Worm (Caenorhabditis elegans) whole organism, L4 larva: ENCODE results near the gene nhr-192.
A peak's percentile ranks its signal among the peaks of the same experiment; 100 is the strongest.

Source experiments
- F26F4.8 ChIP-seq: fragments of 200-800 bp; sonication (Bioruptor generic); conservative IDR thresholded peaks from 2 replicates; pipeline ENCODE4 v1.3.6; 2022; ENCODE audit warnings: missing genetic modification characterization, missing compliant biosample characterization
- F49E8.2 ChIP-seq: sonication (generic microtip); optimal IDR thresholded peaks from 2 replicates; lab custom pipeline; 2016; ENCODE audit warnings: missing compliant biosample characterization, mild to moderate bottlenecking, missing genetic modification characterization, borderline replicate concordance
- T20F7.1 ChIP-seq: fragments of 200-800 bp; sonication (Bioruptor generic); optimal IDR thresholded peaks from 2 replicates; lab custom pipeline; 2018; ENCODE audit warnings: mild to moderate bottlenecking, missing genetic modification characterization, missing compliant biosample characterization
- ZK337.2 ChIP-seq: fragments of 200-800 bp; sonication (Bioruptor generic); IDR thresholded peaks from 2 replicates; pipeline ENCODE4 v1.3.6; 2022; ENCODE audit warnings: missing genetic modification reagents, missing genetic modification characterization, missing compliant biosample characterization
- ama-1 ChIP-seq: fragments of 150-350 bp; optimal IDR thresholded peaks from 2 replicates; lab custom pipeline; 2014; ENCODE audit warnings: inconsistent platforms, mixed read lengths
- arid-1 ChIP-seq: fragments of 200-800 bp; sonication (Bioruptor generic); conservative IDR thresholded peaks from 2 replicates; pipeline ENCODE4 v1.3.6; 2022; ENCODE audit warnings: missing genetic modification reagents, missing genetic modification characterization, missing compliant biosample characterization
- attf-4 ChIP-seq: sonication (generic microtip); optimal IDR thresholded peaks from 3 replicates; lab custom pipeline; 2017; ENCODE audit warnings: missing biosample characterization, missing genetic modification characterization
- ceh-82 ChIP-seq: sonication (generic microtip); optimal IDR thresholded peaks from 2 replicates; lab custom pipeline; 2017; ENCODE audit warnings: missing biosample characterization, missing genetic modification characterization
- daf-12 ChIP-seq: fragments of 150-350 bp; optimal IDR thresholded peaks from 2 replicates; lab custom pipeline; 2014; ENCODE audit warnings: missing biosample characterization, missing genetic modification reagents, missing genetic modification characterization
- daf-16 ChIP-seq, 3 experiments: sonication (generic microtip); optimal IDR thresholded peaks; 2 replicates each; lab custom pipeline; 2016 to 2017; ENCODE audit warnings: missing genetic modification characterization in 3 of 3, missing genetic modification reagents in 3 of 3, mild to moderate bottlenecking in 2 of 3, missing compliant biosample characterization in 2 of 3, missing biosample characterization in 1 of 3, moderate library complexity in 1 of 3
- daf-8 ChIP-seq: fragments of 200-800 bp; sonication (Bioruptor generic); IDR thresholded peaks from 2 replicates; pipeline ENCODE4 v1.3.6; 2022; ENCODE audit warnings: missing genetic modification characterization, missing compliant biosample characterization
- duxl-1 ChIP-seq: sonication (generic microtip); optimal IDR thresholded peaks from 2 replicates; lab custom pipeline; 2016; ENCODE audit warnings: mild to moderate bottlenecking, missing genetic modification characterization, moderate library complexity, missing compliant biosample characterization; ENCODE audit not compliant: poor library complexity
- dve-1 ChIP-seq: sonication (generic microtip); optimal IDR thresholded peaks from 2 replicates; lab custom pipeline; 2017; ENCODE audit warnings: antibody characterized with exemption, mild to moderate bottlenecking, missing genetic modification characterization, missing compliant biosample characterization; ENCODE audit not compliant: insufficient read depth
- egl-27 ChIP-seq: sonication (generic microtip); optimal IDR thresholded peaks from 3 replicates; lab custom pipeline; 2017; ENCODE audit warnings: missing biosample characterization, missing genetic modification reagents, missing genetic modification characterization
- fkh-10 ChIP-seq: fragments of 150-350 bp; optimal IDR thresholded peaks from 2 replicates; lab custom pipeline; 2014; ENCODE audit warnings: missing biosample characterization, missing genetic modification reagents, missing genetic modification characterization
- jun-1 ChIP-seq: fragments of 150-350 bp; optimal IDR thresholded peaks from 2 replicates; lab custom pipeline; 2014; ENCODE audit warnings: missing biosample characterization, missing genetic modification reagents, missing genetic modification characterization
- lim-7 ChIP-seq: fragments of 200-800 bp; sonication (Bioruptor generic); IDR thresholded peaks from 2 replicates; pipeline ENCODE4 v1.3.6; 2022; ENCODE audit warnings: missing genetic modification characterization, missing compliant biosample characterization
- lin-15B ChIP-seq: fragments of 150-350 bp; sonication (generic microtip); optimal IDR thresholded peaks from 3 replicates; lab custom pipeline; 2014; ENCODE audit warnings: missing biosample characterization, missing genetic modification characterization
- mdt-29 ChIP-seq: fragments of 200-800 bp; sonication (Bioruptor generic); IDR thresholded peaks from 2 replicates; pipeline ENCODE4 v1.3.6; 2022; ENCODE audit warnings: missing genetic modification reagents, missing genetic modification characterization, missing compliant biosample characterization
- mep-1 ChIP-seq: fragments of 150-350 bp; sonication (generic microtip); optimal IDR thresholded peaks from 3 replicates; lab custom pipeline; 2014; ENCODE audit warnings: missing biosample characterization, missing genetic modification characterization
- nhr-102 ChIP-seq: sonication (generic microtip); optimal IDR thresholded peaks from 2 replicates; lab custom pipeline; 2016; ENCODE audit warnings: mild to moderate bottlenecking, missing genetic modification characterization, moderate library complexity, missing compliant biosample characterization
- nhr-28 ChIP-seq: fragments of 150-350 bp; optimal IDR thresholded peaks from 2 replicates; lab custom pipeline; 2014; ENCODE audit warnings: missing biosample characterization, missing genetic modification characterization
- nhr-42 ChIP-seq: fragments of 200-800 bp; sonication (Bioruptor generic); IDR thresholded peaks from 2 replicates; pipeline ENCODE4 v1.3.6; 2022; ENCODE audit warnings: missing genetic modification characterization, missing compliant biosample characterization
- nhr-48 ChIP-seq: sonication (generic microtip); optimal IDR thresholded peaks from 2 replicates; lab custom pipeline; 2016; ENCODE audit warnings: mild to moderate bottlenecking, missing genetic modification characterization, missing compliant biosample characterization
- pha-4 ChIP-seq, 2 experiments: fragments of 150-350 bp in 1 of 2; fragments of 200-800 bp in 1 of 2; sonication (Bioruptor generic) in 1 of 2; IDR thresholded peaks in 1 of 2; optimal IDR thresholded peaks in 1 of 2; 2 replicates each; pipeline versions ENCODE4 v1.3.6 to Lab custom; 2014 to 2022; ENCODE audit warnings: missing genetic modification characterization in 2 of 2, missing genetic modification reagents in 2 of 2, missing biosample characterization in 1 of 2, missing compliant biosample characterization in 1 of 2
- pqm-1 ChIP-seq: sonication (generic microtip); optimal IDR thresholded peaks from 2 replicates; lab custom pipeline; 2017; ENCODE audit warnings: missing biosample characterization, missing genetic modification characterization
- rbr-2 ChIP-seq: sonication (generic microtip); optimal IDR thresholded peaks from 2 replicates; lab custom pipeline; 2016; ENCODE audit warnings: missing genotype, missing genetic modification characterization, missing compliant biosample characterization
- saeg-2 ChIP-seq: fragments of 200-800 bp; sonication (Bioruptor generic); IDR thresholded peaks from 2 replicates; pipeline ENCODE4 v1.3.6; 2022; ENCODE audit warnings: missing genetic modification reagents, missing genetic modification characterization, missing compliant biosample characterization
- sdz-12 ChIP-seq: fragments of 200-800 bp; sonication (Bioruptor generic); optimal IDR thresholded peaks from 2 replicates; lab custom pipeline; 2018; ENCODE audit warnings: mild to moderate bottlenecking, missing genetic modification characterization, missing compliant biosample characterization
- skn-1 ChIP-seq: fragments of 150-350 bp; optimal IDR thresholded peaks from 2 replicates; lab custom pipeline; 2014; ENCODE audit warnings: missing biosample characterization, missing genetic modification characterization
- snpc-4 ChIP-seq: fragments of 150-350 bp; optimal IDR thresholded peaks from 2 replicates; lab custom pipeline; 2014; ENCODE audit warnings: missing biosample characterization, missing genetic modification characterization
- tra-1 ChIP-seq: fragments of 200-800 bp; sonication (Bioruptor generic); IDR thresholded peaks from 2 replicates; pipeline ENCODE4 v1.3.6; 2022; ENCODE audit warnings: missing genetic modification reagents, missing genetic modification characterization, missing compliant biosample characterization
- unc-39 ChIP-seq: sonication (generic microtip); optimal IDR thresholded peaks from 2 replicates; lab custom pipeline; 2017; ENCODE audit warnings: missing biosample characterization, missing genetic modification characterization
- unc-62 ChIP-seq, 3 experiments: fragments of 150-350 bp in 1 of 3; sonication (generic microtip); optimal IDR thresholded peaks in 2 of 3; peaks in 1 of 3; 1 replicate in 1 of 3; 2 replicates in 2 of 3; lab custom pipeline; 2014 to 2017; ENCODE audit warnings: missing biosample characterization in 3 of 3, missing genetic modification characterization in 3 of 3, missing genetic modification reagents in 3 of 3, missing genotype in 1 of 3
- zfp-3 ChIP-seq: fragments of 200-800 bp; sonication (Bioruptor generic); conservative IDR thresholded peaks from 2 replicates; pipeline ENCODE4 v1.3.6; 2022; ENCODE audit warnings: missing genetic modification reagents, missing genetic modification characterization, missing compliant biosample characterization
- ztf-7 ChIP-seq: fragments of 150-350 bp; optimal IDR thresholded peaks from 2 replicates; lab custom pipeline; 2014; ENCODE audit warnings: missing biosample characterization, missing genetic modification characterization

The nhr-192 gene

DNA sequence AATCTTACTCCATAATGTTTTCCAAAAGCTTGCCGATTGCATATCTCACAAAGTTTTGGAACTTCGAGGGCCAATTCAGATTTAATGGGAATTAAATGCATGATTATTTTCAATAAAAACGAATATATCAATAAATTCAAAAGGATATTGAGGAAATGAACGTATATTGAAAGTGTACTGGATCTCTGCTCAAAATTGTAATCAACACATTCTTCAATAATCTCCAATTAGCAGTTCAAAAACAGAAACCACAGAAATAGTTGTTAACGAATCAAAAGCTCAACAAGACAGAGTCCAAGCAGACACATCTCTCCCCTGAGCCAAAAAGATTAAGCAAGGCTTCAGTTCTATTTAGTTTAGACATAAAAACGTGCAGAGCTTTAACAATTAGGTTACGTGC is at the start of gene nhr-192:
Gene nhr-192 (minus strand): TSS at position 101 of the 400 bp plus-strand sequence.
- no peak for TF ChIP-seq rbr-2 (tag; lab: Kevin White, UChicago)
- TF ChIP-seq egl-27 (tag; lab: Kevin White, UChicago), result no peak
- no peak for TF ChIP-seq arid-1 (GFP tag; lab: Robert Waterston, UW)
- TF ChIP-seq unc-62 (GFP tag; optimal IDR thresholded peaks at IDR 0.05 in 1 of 2; lab: Kevin White, UChicago), result peak in 1 of 2 experiments; percentile 58
- TF ChIP-seq unc-62 (tag; optimal IDR thresholded peaks at IDR 0.05; lab: Kevin White, UChicago), result no peak
- TF ChIP-seq pha-4 (GFP tag; IDR thresholded peaks at IDR 0.05; lab: Robert Waterston, UW), result no peak
- no peak for TF ChIP-seq pha-4 (tag; optimal IDR thresholded peaks at IDR 0.05; lab: Kevin White, UChicago)

DNA sequence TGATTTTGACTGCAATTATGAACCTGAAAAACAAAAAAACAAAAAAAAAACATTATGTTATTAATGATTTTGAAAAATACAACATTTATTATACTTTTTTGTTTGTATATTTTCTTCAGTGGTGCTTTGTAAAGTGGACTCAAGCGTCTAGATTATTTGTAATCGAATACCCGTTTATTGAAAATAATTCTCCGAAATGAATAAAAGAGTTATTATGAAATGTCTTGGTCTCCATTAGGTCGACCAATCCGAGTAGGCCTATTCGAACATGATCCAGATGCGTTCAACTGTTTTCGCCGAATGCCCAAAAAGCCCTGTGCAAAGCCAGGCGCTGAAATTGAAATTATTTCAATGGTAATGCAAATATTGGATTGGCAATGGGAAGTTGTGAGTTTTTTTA is 47.0 kb upstream of the nhr-192 start, which contains the start of gene C08B6.5:
Gene C08B6.5 (plus strand): TSS at position 301 of the 400 bp plus-strand sequence.
- TF ChIP-seq fkh-10, result no peak

DNA sequence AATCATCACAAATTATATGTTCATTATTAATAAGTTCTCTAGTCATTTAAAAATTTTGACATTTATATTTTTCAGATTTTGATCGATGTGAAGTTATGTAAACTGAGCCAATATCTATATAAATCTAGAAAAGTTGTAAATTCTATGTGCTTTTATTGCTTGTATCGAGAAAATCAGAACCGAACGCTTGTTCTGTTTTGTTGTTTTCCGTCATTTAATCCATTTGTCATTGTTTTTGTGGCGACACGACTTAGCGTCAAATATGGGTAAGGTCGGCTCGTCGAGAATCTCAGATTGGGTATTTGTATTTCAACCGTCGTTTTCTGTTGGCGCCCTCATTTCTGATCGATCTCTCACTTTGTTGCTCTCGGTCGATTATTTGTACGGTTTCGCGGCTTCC is 43.9 kb upstream of the nhr-192 start, which contains the start of gene cht-5:
Gene cht-5 (plus strand): TSS at position 301 of the 400 bp plus-strand sequence.
- TF ChIP-seq fkh-10 (no peak), sdz-12 (no peak), dve-1 (no peak), skn-1 (tag; lab: Kevin White, UChicago) (no peak), ztf-7 (no peak), nhr-102 (no peak), unc-39 (tag; lab: Kevin White, UChicago) (no peak), nhr-48 (no peak), F49E8.2 (no peak), tra-1 (no peak), ceh-82 (tag; lab: Kevin White, UChicago) (no peak), ama-1 (lab: Kevin White, UChicago) (no peak), lin-15B (no peak)

DNA sequence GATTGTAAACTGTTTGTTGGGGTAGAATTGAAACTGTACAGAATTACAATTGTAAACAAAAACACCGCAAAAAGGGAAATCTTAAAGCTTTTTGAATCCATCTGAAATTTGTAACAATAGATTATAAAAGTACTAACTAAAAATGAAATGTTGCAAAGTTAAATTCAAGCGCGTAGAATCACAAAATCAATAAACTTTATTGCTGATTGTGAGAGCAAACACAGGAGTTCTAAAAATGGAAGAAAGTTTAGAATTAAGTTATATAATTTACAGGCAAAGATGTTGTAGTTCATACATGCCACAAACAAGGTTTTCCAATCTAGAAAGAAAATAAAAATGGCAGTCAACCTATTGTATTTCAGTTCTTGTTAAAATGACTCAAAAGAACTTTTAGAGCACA is 41.7 kb upstream of the nhr-192 start, which contains the start of gene C08B6.3:
Gene C08B6.3 (minus strand): TSS at position 101 of the 400 bp plus-strand sequence.
- no peak for TF ChIP-seq nhr-28 (tag; lab: Kevin White, UChicago)
- TF ChIP-seq daf-16 (GFP tag; optimal IDR thresholded peaks at IDR 0.05; lab: Kevin White, UChicago), result no peak
- TF ChIP-seq daf-16 (tag; optimal IDR thresholded peaks at IDR 0.05; lab: Kevin White, UChicago), result peak; percentile 8
- peak in 1 of 2 experiments; percentile 18 for TF ChIP-seq unc-62 (GFP tag; optimal IDR thresholded peaks at IDR 0.05 in 1 of 2; lab: Kevin White, UChicago)
- no peak for TF ChIP-seq unc-62 (tag; optimal IDR thresholded peaks at IDR 0.05; lab: Kevin White, UChicago)

DNA sequence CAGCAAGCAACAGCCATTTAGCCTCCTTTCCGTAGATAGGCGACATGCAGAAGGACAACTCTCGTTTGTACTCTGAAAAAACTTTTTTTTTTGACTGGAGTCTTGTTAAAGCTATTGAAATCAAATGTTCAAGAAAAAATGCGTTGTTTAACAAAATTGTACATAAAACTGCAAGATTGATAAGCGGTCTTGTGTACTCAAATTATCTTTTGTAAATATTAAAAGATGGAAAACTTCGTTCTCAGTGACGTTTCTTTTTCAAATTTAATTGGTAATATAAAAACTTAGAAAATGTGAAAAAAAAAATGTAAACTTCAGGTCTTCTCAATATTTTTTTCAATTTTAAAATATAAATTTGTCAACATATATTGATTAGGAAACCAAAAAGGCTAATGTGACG is 40.7 kb upstream of the nhr-192 start:
- TF ChIP-seq pqm-1 (tag; lab: Kevin White, UChicago), result peak; percentile 44
- no peak for TF ChIP-seq snpc-4 (tag; lab: Kevin White, UChicago)
- no peak for TF ChIP-seq ZK337.2 (GFP tag; lab: Robert Waterston, UW)
- no peak for TF ChIP-seq F49E8.2
- no peak for TF ChIP-seq daf-16 (GFP tag; optimal IDR thresholded peaks at IDR 0.05; lab: Kevin White, UChicago)
- TF ChIP-seq daf-16 (tag; optimal IDR thresholded peaks at IDR 0.05; lab: Kevin White, UChicago), result peak; percentile 53
- TF ChIP-seq nhr-28 (tag; lab: Kevin White, UChicago), result peak; percentile 17
- TF ChIP-seq T20F7.1, result no peak
- TF ChIP-seq attf-4 (tag; lab: Kevin White, UChicago), result no peak

DNA sequence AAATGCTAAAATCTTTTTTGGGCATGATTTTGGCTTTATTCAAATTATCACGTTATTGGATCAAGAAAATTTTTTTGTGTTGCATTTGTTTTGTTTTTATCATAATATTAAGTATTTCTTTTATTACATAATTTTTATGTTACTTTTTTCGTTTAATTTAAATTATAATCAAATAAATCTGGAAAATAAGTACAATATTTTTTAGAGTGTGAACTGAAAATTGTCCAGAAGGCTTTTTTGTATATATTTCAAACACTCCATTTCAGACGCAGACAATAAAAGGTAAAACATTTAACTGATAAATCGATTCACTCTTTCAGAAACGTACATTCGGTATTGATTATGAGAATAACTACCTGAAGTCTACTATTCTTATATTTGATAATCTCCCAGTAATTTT is 36.9 kb upstream of the nhr-192 start, which contains the start of gene C08B6.11:
Gene C08B6.11 (plus strand): TSS at position 301 of the 400 bp plus-strand sequence.
- TF ChIP-seq daf-8 (GFP tag; lab: Robert Waterston, UW), result no peak
- TF ChIP-seq mdt-29 (GFP tag; lab: Robert Waterston, UW), result no peak
- TF ChIP-seq daf-16 (GFP tag; optimal IDR thresholded peaks at IDR 0.05; lab: Kevin White, UChicago), result no peak
- no peak for TF ChIP-seq daf-16 (tag; optimal IDR thresholded peaks at IDR 0.05; lab: Kevin White, UChicago)
- no peak for TF ChIP-seq saeg-2 (GFP tag; lab: Robert Waterston, UW)
- TF ChIP-seq jun-1, result no peak
- TF ChIP-seq lim-7 (GFP tag; lab: Robert Waterston, UW), result no peak
- TF ChIP-seq nhr-48, result no peak
- TF ChIP-seq duxl-1 (tag; lab: Kevin White, UChicago), result no peak
- no peak for TF ChIP-seq zfp-3 (GFP tag; lab: Robert Waterston, UW)
- TF ChIP-seq mep-1 (tag; lab: Kevin White, UChicago), result no peak
- no peak for TF ChIP-seq nhr-42 (GFP tag; lab: Robert Waterston, UW)
- no peak for TF ChIP-seq daf-12 (tag; lab: Kevin White, UChicago)
- TF ChIP-seq F26F4.8 (GFP tag; lab: Robert Waterston, UW), result no peak
- TF ChIP-seq, all 104 proteins: peak for 0
